Fruit fly (Drosophila melanogaster) whole organism, wandering third instar larva: Measurements from ENCODE around the gene CG14642.

Experiments
- Abd-B ChIP-seq: fragments of >200 bp; optimal IDR thresholded peaks from 2 replicates; lab custom pipeline; 2017; ENCODE audit warnings: missing biosample characterization, missing genetic modification characterization
- CG32264 ChIP-seq: fragments of 200-800 bp; sonication (Bioruptor generic); optimal IDR thresholded peaks from 2 replicates; lab custom pipeline; 2016; ENCODE audit warnings: missing biosample characterization, missing genetic modification characterization
- CG9705 ChIP-seq: fragments of 200-800 bp; sonication (Bioruptor generic); optimal IDR thresholded peaks from 2 replicates; lab custom pipeline; 2018; ENCODE audit warnings: missing biosample characterization, mild to moderate bottlenecking, missing genetic modification characterization
- CrebA ChIP-seq: fragments of 200-800 bp; sonication (Bioruptor generic); optimal IDR thresholded peaks from 2 replicates; lab custom pipeline; 2016; ENCODE audit warnings: missing biosample characterization, mild to moderate bottlenecking, missing genetic modification characterization, borderline replicate concordance
- Dfd ChIP-seq: fragments of >200 bp; optimal IDR thresholded peaks from 2 replicates; lab custom pipeline; 2017; ENCODE audit warnings: missing biosample characterization, missing genetic modification characterization
- Dif ChIP-seq: fragments of 200-275, 200-300 bp; sonication (Bioruptor generic); optimal IDR thresholded peaks from 2 replicates; lab custom pipeline; 2018; ENCODE audit warnings: missing biosample characterization, missing genetic modification characterization; ENCODE audit not compliant: partially characterized antibody
- GATAd ChIP-seq: sonication (Bioruptor generic); optimal IDR thresholded peaks from 2 replicates; lab custom pipeline; 2016; ENCODE audit warnings: missing biosample characterization, missing genetic modification characterization
- HLH106 ChIP-seq: fragments of 200-800 bp; optimal IDR thresholded peaks from 3 replicates; lab custom pipeline; 2019; ENCODE audit warnings: missing biosample characterization, mild to moderate bottlenecking, missing genetic modification characterization, moderate library complexity
- Hnf4 ChIP-seq: fragments of 200-800 bp; sonication (Bioruptor generic); optimal IDR thresholded peaks from 2 replicates; lab custom pipeline; 2016; ENCODE audit warnings: missing biosample characterization, mild to moderate bottlenecking, missing genetic modification characterization
- Hr78 ChIP-seq: fragments of >200 bp; optimal IDR thresholded peaks from 2 replicates; lab custom pipeline; 2017; ENCODE audit warnings: missing biosample characterization, missing genetic modification characterization
- Hr83 ChIP-seq: fragments of 200-300 bp; sonication (Bioruptor generic); optimal IDR thresholded peaks from 2 replicates; lab custom pipeline; 2016; ENCODE audit warnings: missing biosample characterization, mild to moderate bottlenecking, missing genetic modification characterization, moderate library complexity; ENCODE audit not compliant: poor library complexity, severe bottlenecking
- Jra ChIP-seq: sonication (Bioruptor generic); optimal IDR thresholded peaks from 2 replicates; lab custom pipeline; 2016; ENCODE audit warnings: missing biosample characterization, missing genetic modification characterization
- Mio ChIP-seq: sonication (Bioruptor generic); optimal IDR thresholded peaks from 2 replicates; lab custom pipeline; 2016; ENCODE audit warnings: missing biosample characterization, missing genetic modification characterization
- Myc ChIP-seq: fragments of >200 bp; optimal IDR thresholded peaks from 2 replicates; lab custom pipeline; 2017
- N ChIP-seq: fragments of >200 bp; optimal IDR thresholded peaks from 2 replicates; lab custom pipeline; 2018; ENCODE audit warnings: missing biosample characterization, missing external identifiers, missing genetic modification characterization
- OdsH ChIP-seq: fragments of 200-800 bp; sonication (Bioruptor generic); optimal IDR thresholded peaks from 2 replicates; lab custom pipeline; 2016; ENCODE audit warnings: missing biosample characterization, mild to moderate bottlenecking, missing genetic modification characterization
- Rel ChIP-seq, 2 experiments: fragments of 200-800 bp; sonication (Bioruptor generic) in 1 of 2; optimal IDR thresholded peaks; 2 replicates in 1 of 2; 3 replicates in 1 of 2; lab custom pipeline; 2016 to 2019; ENCODE audit warnings: mild to moderate bottlenecking in 2 of 2, missing biosample characterization in 2 of 2, missing genetic modification characterization in 2 of 2, moderate library complexity in 1 of 2
- Sp1 ChIP-seq: fragments of 200-800 bp; sonication (Bioruptor generic); optimal IDR thresholded peaks from 3 replicates; lab custom pipeline; 2019; ENCODE audit warnings: missing biosample characterization, mild to moderate bottlenecking, missing genetic modification characterization, moderate library complexity
- Vsx2 ChIP-seq: fragments of 200-300, 225-300 bp; sonication (Bioruptor generic); optimal IDR thresholded peaks from 2 replicates; lab custom pipeline; 2018; ENCODE audit warnings: missing biosample characterization, missing genetic modification characterization; ENCODE audit not compliant: partially characterized antibody
- br ChIP-seq: fragments of 200-800 bp; sonication (Bioruptor generic); optimal IDR thresholded peaks from 2 replicates; lab custom pipeline; 2016; ENCODE audit warnings: missing biosample characterization, missing genetic modification characterization
- brk ChIP-seq: fragments of 200-800 bp; sonication (Bioruptor generic); optimal IDR thresholded peaks from 2 replicates; lab custom pipeline; 2016; ENCODE audit warnings: missing biosample characterization, mild to moderate bottlenecking, missing genetic modification characterization
- dl ChIP-seq, 2 experiments: fragments of 175-275, 200-275 bp in 1 of 2; fragments of 200-275 bp in 1 of 2; sonication (Bioruptor generic); optimal IDR thresholded peaks; lab custom pipeline; 2018; ENCODE audit warnings: mild to moderate bottlenecking in 2 of 2, missing biosample characterization in 2 of 2, missing genetic modification characterization in 2 of 2, moderate library complexity in 2 of 2; ENCODE audit not compliant: partially characterized antibody in 2 of 2, insufficient read depth in 1 of 2
- dmrt93B ChIP-seq: fragments of 200-800 bp; sonication (Bioruptor generic); optimal IDR thresholded peaks from 2 replicates; lab custom pipeline; 2018; ENCODE audit warnings: missing biosample characterization, mild to moderate bottlenecking, missing genetic modification characterization
- dsf ChIP-seq: sonication (Bioruptor generic); optimal IDR thresholded peaks from 2 replicates; lab custom pipeline; 2016; ENCODE audit warnings: missing biosample characterization, missing genetic modification characterization, borderline replicate concordance
- ey ChIP-seq: fragments of 200-800 bp; sonication (Bioruptor generic); optimal IDR thresholded peaks from 2 replicates; lab custom pipeline; 2016; ENCODE audit warnings: missing biosample characterization, missing genetic modification characterization
- foxo ChIP-seq, 2 experiments: fragments of 200-800 bp; sonication (Bioruptor generic); optimal IDR thresholded peaks; 2 replicates in 1 of 2; 3 replicates in 1 of 2; lab custom pipeline; 2016 to 2017; ENCODE audit warnings: missing biosample characterization in 2 of 2, missing genetic modification characterization in 2 of 2
- fru ChIP-seq: fragments of 200-800 bp; sonication (Bioruptor generic); optimal IDR thresholded peaks from 3 replicates; lab custom pipeline; 2016; ENCODE audit warnings: missing biosample characterization, mild to moderate bottlenecking, missing genetic modification characterization
- h ChIP-seq: fragments of 200-800 bp; sonication (Bioruptor generic); optimal IDR thresholded peaks from 3 replicates; lab custom pipeline; 2016; ENCODE audit warnings: missing biosample characterization, mild to moderate bottlenecking, missing genetic modification characterization
- jim ChIP-seq: fragments of 175-275, 200-325 bp; sonication (Bioruptor generic); optimal IDR thresholded peaks from 2 replicates; lab custom pipeline; 2016; ENCODE audit warnings: missing biosample characterization, mild to moderate bottlenecking, missing genetic modification characterization
- lola ChIP-seq: fragments of >200 bp; optimal IDR thresholded peaks from 2 replicates; lab custom pipeline; 2017; ENCODE audit warnings: missing biosample characterization, missing genetic modification characterization
- pan ChIP-seq: fragments of >200 bp; optimal IDR thresholded peaks from 2 replicates; lab custom pipeline; 2017
- psq ChIP-seq: fragments of 200-800 bp; sonication (Bioruptor generic); optimal IDR thresholded peaks from 3 replicates; lab custom pipeline; 2017; ENCODE audit warnings: missing biosample characterization, mild to moderate bottlenecking, missing genetic modification characterization, moderate library complexity
- rgr ChIP-seq: fragments of 200-800 bp; sonication (Bioruptor generic); optimal IDR thresholded peaks from 3 replicates; lab custom pipeline; 2016; ENCODE audit warnings: missing biosample characterization, mild to moderate bottlenecking, missing genetic modification characterization
- sage ChIP-seq: fragments of 200-800 bp; sonication (Bioruptor generic); optimal IDR thresholded peaks from 2 replicates; lab custom pipeline; 2016; ENCODE audit warnings: missing biosample characterization, mild to moderate bottlenecking, missing genetic modification characterization
- sv ChIP-seq: fragments of 200-800 bp; sonication (Bioruptor generic); optimal IDR thresholded peaks from 3 replicates; lab custom pipeline; 2016; ENCODE audit warnings: missing biosample characterization, missing genetic modification characterization
- tai ChIP-seq: sonication (Bioruptor generic); optimal IDR thresholded peaks from 2 replicates; lab custom pipeline; 2016; ENCODE audit warnings: missing biosample characterization, missing genetic modification characterization
- usp ChIP-seq: fragments of >200 bp; optimal IDR thresholded peaks from 2 replicates; lab custom pipeline; 2017; ENCODE audit warnings: missing biosample characterization, missing genetic modification characterization
- woc ChIP-seq: sonication (Bioruptor generic); optimal IDR thresholded peaks from 2 replicates; lab custom pipeline; 2016; ENCODE audit warnings: missing biosample characterization, mild to moderate bottlenecking, missing genetic modification characterization

The CG14642 gene

dm6 chr3R:4197055-4197454 lies 45.5 kb downstream of the CG14642 start, which contains the start of gene beta-Man:
Gene beta-Man (plus strand): TSS chr3R:4197206.
- TF ChIP-seq Dif (peak; percentile 89), Abd-B (no peak), usp (GFP tag; lab: Kevin White, UChicago) (no peak), h (GFP tag; lab: Kevin White, UChicago) (peak; percentile 35), pan (lab: Kevin White, UChicago) (no peak), sv (GFP tag; lab: Kevin White, UChicago) (no peak), fru (GFP tag; lab: Kevin White, UChicago) (peak; percentile 76), psq (no peak), Dfd (GFP tag; lab: Kevin White, UChicago) (no peak), br (no peak), Hr83 (GFP tag; lab: Kevin White, UChicago) (peak; percentile 77), N (GFP tag; lab: Kevin White, UChicago) (no peak), Vsx2 (GFP tag; lab: Kevin White, UChicago) (peak; percentile 72), rgr (GFP tag; lab: Kevin White, UChicago) (no peak), OdsH (GFP tag; lab: Kevin White, UChicago) (no peak), jim (peak; percentile 32), GATAd (GFP tag; lab: Kevin White, UChicago) (no peak), Mio (no peak), Jra (GFP tag; lab: Kevin White, UChicago) (peak; percentile 38), lola (GFP tag; lab: Kevin White, UChicago) (no peak), Rel (GFP tag; optimal IDR thresholded peaks at IDR 0.05; lab: Kevin White, UChicago) (no peak), Rel (tag; optimal IDR thresholded peaks at IDR 0.05; lab: Kevin White, UChicago) (peak; percentile 57), brk (GFP tag; lab: Kevin White, UChicago) (no peak), dmrt93B (GFP tag; lab: Kevin White, UChicago) (no peak), Sp1 (GFP tag; lab: Kevin White, UChicago) (no peak), dl (GFP tag; optimal IDR thresholded peaks at IDR 0.05; lab: Kevin White, UChicago; ENCODE audit: insufficient read depth in 1 of 2, partially characterized antibody in 2 of 2) (peak; percentile 53 to 55), dsf (GFP tag; lab: Kevin White, UChicago) (no peak), Hnf4 (GFP tag; lab: Kevin White, UChicago) (peak; percentile 67), sage (GFP tag; lab: Kevin White, UChicago) (no peak), Myc (lab: Kevin White, UChicago) (peak; percentile 5), woc (GFP tag; lab: Kevin White, UChicago) (peak; percentile 2), CrebA (GFP tag; lab: Kevin White, UChicago) (peak; percentile 24), ey (GFP tag; lab: Kevin White, UChicago) (no peak), HLH106 (tag; lab: Kevin White, UChicago) (peak; percentile 34), Hr78 (no peak), tai (GFP tag; lab: Kevin White, UChicago) (no peak), CG32264 (GFP tag; lab: Kevin White, UChicago) (no peak), foxo (GFP tag; optimal IDR thresholded peaks at IDR 0.05; lab: Kevin White, UChicago) (peak in 1 of 2 experiments; percentile 36), CG9705 (no peak)
